Fruit fly (Drosophila melanogaster): ENCODE data around the gene CG9215.

Gene CG9215

dm6 chrX:15617916-15618315, 35.2 kb upstream of the CG9215 start:
- TF ChIP-seq Spps (tag; optimal IDR thresholded peaks at IDR 0.05): peak; percentile 45
- TF ChIP-seq Fer3 (tag; optimal IDR thresholded peaks at IDR 0.05): no peak
- TF ChIP-seq CG8924 (tag; optimal IDR thresholded peaks at IDR 0.05): peak; percentile 16
- peak in 1 of 3 experiments; percentile 52 for TF ChIP-seq lola (GFP tag; optimal IDR thresholded peaks at IDR 0.05)
- peak; percentile 42 for TF ChIP-seq CG8388 (GFP tag; optimal IDR thresholded peaks at IDR 0.05)
- no peak for TF ChIP-seq Taf1 (GFP tag; IDR thresholded peaks at IDR 0.05)
- peak; percentile 65 for TF ChIP-seq CG18262 (tag; optimal IDR thresholded peaks at IDR 0.05)
- peak; percentile 44 for TF ChIP-seq CG17829 (tag; optimal IDR thresholded peaks at IDR 0.05)
- peak in 1 of 2 experiments; percentile 78 for TF ChIP-seq bsh (GFP tag; optimal IDR thresholded peaks at IDR 0.05)
- no peak for TF ChIP-seq p53 (GFP tag; optimal IDR thresholded peaks at IDR 0.05)
- TF ChIP-seq ara (GFP tag; IDR thresholded peaks at IDR 0.05): peak; percentile 84
- TF ChIP-seq pho (GFP tag; optimal IDR thresholded peaks at IDR 0.05): no peak
- peak; percentile 11 for TF ChIP-seq CG17385 (GFP tag; optimal IDR thresholded peaks at IDR 0.05)
- TF ChIP-seq stc (GFP tag; IDR thresholded peaks at IDR 0.05): peak; percentile 57
- 0 out of 3 replicates have a peak, but pooled peaks have one; percentile 12 for TF ChIP-seq CG2889 (GFP tag; IDR thresholded peaks at IDR 0.05)
- no peak for TF ChIP-seq prd (optimal IDR thresholded peaks at IDR 0.05)
- peak; percentile 74 for TF ChIP-seq prd (GFP tag; IDR thresholded peaks at IDR 0.05)
- peak; percentile 54 for TF ChIP-seq oc (tag; optimal IDR thresholded peaks at IDR 0.05)
- no peak for TF ChIP-seq Fer1 (GFP tag; optimal IDR thresholded peaks at IDR 0.05)
- peak; percentile 43 for TF ChIP-seq Ada2b (GFP tag; IDR thresholded peaks at IDR 0.05)
- TF ChIP-seq CG4707 (GFP tag; optimal IDR thresholded peaks at IDR 0.05): no peak
- no peak for TF ChIP-seq hkb (optimal IDR thresholded peaks at IDR 0.05)
- peak; percentile 58; the same call in 1 of the 2 replicates for TF ChIP-seq hkb (GFP tag; IDR thresholded peaks at IDR 0.05)
- TF ChIP-seq gce (GFP tag; IDR thresholded peaks at IDR 0.05): 0 out of 3 replicates have a peak, but pooled peaks have one; percentile 35
- no peak for TF ChIP-seq CG7786 (GFP tag; optimal IDR thresholded peaks at IDR 0.05)
- TF ChIP-seq CG30431 (GFP tag; optimal IDR thresholded peaks at IDR 0.05): peak; percentile 2
- no peak for TF ChIP-seq shn (GFP tag; optimal IDR thresholded peaks at IDR 0.05)
- peak; percentile 13 for TF ChIP-seq CG15601 (tag; optimal IDR thresholded peaks at IDR 0.05)
- TF ChIP-seq H2.0 (GFP tag; IDR thresholded peaks at IDR 0.05): peak; percentile 28; the same call in 1 of the 2 replicates
- TF ChIP-seq vvl (GFP tag; IDR thresholded peaks at IDR 0.05): peak; percentile 64
- TF ChIP-seq sisA (GFP tag; IDR thresholded peaks at IDR 0.05): peak; percentile 30; the same call in 1 of the 2 replicates
- peak; percentile 10 for TF ChIP-seq CG2875 (GFP tag; optimal IDR thresholded peaks at IDR 0.05)
- no peak for TF ChIP-seq CG16813 (GFP tag; IDR thresholded peaks at IDR 0.05; ENCODE audit: partially characterized antibody)
- TF ChIP-seq Ptx1 (GFP tag; IDR thresholded peaks at IDR 0.05): peak; percentile 36; the same call in 1 of the 2 replicates
- TF ChIP-seq Poxn (GFP tag; IDR thresholded peaks at IDR 0.05): no peak
- no peak for TF ChIP-seq CG18599 (GFP tag; optimal IDR thresholded peaks at IDR 0.05)
- no peak for TF ChIP-seq TFAM (GFP tag; optimal IDR thresholded peaks at IDR 0.05)
- TF ChIP-seq CG2120 (GFP tag; optimal IDR thresholded peaks at IDR 0.05): no peak
- TF ChIP-seq PHDP (tag; optimal IDR thresholded peaks at IDR 0.05): peak; percentile 12
- TF ChIP-seq Asciz (GFP tag; optimal IDR thresholded peaks at IDR 0.05): peak; percentile 10
- TF ChIP-seq dm (GFP tag; optimal IDR thresholded peaks at IDR 0.05): no peak
- 0 out of 2 replicates have a peak, but pooled peaks have one; percentile 23 for TF ChIP-seq CG1024 (GFP tag; IDR thresholded peaks at IDR 0.05)
- peak; percentile 39 for TF ChIP-seq CG2678 (tag; optimal IDR thresholded peaks at IDR 0.05)
- peak; percentile 75 for TF ChIP-seq zfh1 (GFP tag; IDR thresholded peaks at IDR 0.05)
- TF ChIP-seq CG4730 (GFP tag; IDR thresholded peaks at IDR 0.05): 0 out of 2 replicates have a peak, but pooled peaks have one; percentile 16
- TF ChIP-seq CG13287 (GFP tag; IDR thresholded peaks at IDR 0.05; ENCODE audit: partially characterized antibody): no peak
- TF ChIP-seq esg (GFP tag; conservative IDR thresholded peaks at IDR 0.05): no peak; the same call in 1 of the 2 replicates
- TF ChIP-seq ATbp (GFP tag; optimal IDR thresholded peaks at IDR 0.05): peak; percentile 31
- no peak for TF ChIP-seq NFAT (GFP tag; IDR thresholded peaks at IDR 0.05)
- peak; percentile 21 for TF ChIP-seq CG10267 (tag; optimal IDR thresholded peaks at IDR 0.05)
- no peak for TF ChIP-seq bcd (GFP tag; optimal IDR thresholded peaks at IDR 0.05)

Measured in whole organism, embryonic.